Worm (Caenorhabditis elegans) whole organism, L4/young adult: ENCODE measurements around the gene F36H9.2.

Source experiments
- W03F9.2 ChIP-seq: fragments of 150-350 bp; optimal IDR thresholded peaks from 2 replicates; lab custom pipeline; 2014; ENCODE audit warnings: missing biosample characterization, missing genetic modification characterization
- dao-5 ChIP-seq: sonication (generic microtip); optimal IDR thresholded peaks from 2 replicates; lab custom pipeline; 2016; ENCODE audit warnings: missing genotype, missing genetic modification characterization, moderate library complexity, missing compliant biosample characterization
- him-1 ChIP-seq: sonication (generic microtip); optimal IDR thresholded peaks from 2 replicates; lab custom pipeline; 2016; ENCODE audit warnings: missing genotype, missing genetic modification reagents, missing genetic modification characterization, missing compliant biosample characterization

F36H9.2 gene

DNA sequence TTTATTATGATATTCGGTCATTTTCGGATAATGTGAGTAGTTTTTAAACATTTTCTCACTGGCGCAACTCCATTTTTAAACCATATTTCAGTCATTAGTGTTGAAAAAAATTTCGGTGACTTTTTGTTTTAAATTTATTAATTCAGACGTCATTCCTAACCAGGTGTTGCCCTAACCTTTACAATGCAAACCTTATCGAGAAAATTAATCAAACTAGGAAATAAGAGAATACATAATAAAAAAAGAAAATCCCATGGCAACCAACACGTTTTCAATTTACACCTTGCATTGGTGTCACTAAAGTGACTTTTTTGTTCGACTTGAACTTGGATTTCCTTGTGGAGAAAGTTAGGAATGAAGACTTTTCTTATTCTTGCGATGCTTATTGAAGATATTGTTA, at the start of gene F36H9.2:
TSS of gene F36H9.2 (plus strand) at position 301 of the 400 bp plus-strand sequence.
- TF ChIP-seq W03F9.2 (no peak), him-1 (tag; lab: Kevin White, UChicago) (no peak), dao-5 (no peak)

DNA sequence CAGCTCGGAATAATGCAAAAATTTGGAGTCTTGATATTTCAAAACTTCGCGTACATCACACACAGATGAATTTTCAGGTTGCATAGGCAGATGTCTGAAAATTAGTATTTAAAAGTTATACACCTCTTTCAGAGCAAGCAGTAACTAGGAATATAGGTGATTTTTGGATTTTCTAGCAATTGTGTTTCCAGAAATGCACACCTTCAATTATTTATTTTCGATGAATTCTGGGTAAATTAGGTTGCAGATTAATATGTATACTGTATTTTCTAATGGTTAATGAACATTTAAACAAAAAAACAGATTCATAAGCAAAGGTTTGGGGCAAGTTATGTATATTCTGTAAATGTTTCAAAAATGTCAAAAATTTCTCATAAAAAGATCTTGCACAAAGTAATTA, 47.2 kb upstream of the F36H9.2 start, which contains the start of gene srab-25:
TSS of gene srab-25 (minus strand) at position 101 of the 400 bp plus-strand sequence.
- TF ChIP-seq dao-5 (no peak), W03F9.2 (no peak), him-1 (tag; lab: Kevin White, UChicago) (no peak)

ce11 chrV:1743205-1743870, 44.9 kb upstream of the F36H9.2 start, which contains the start of gene nhr-256:
Gene nhr-256 (plus strand): TSS chrV:1743771.
- TF ChIP-seq dao-5 = no peak
- TF ChIP-seq W03F9.2 = peak; percentile 80

- TF ChIP-seq him-1 (tag; lab: Kevin White, UChicago) (no peak), W03F9.2 (no peak), dao-5 (no peak)
Measured at ce11 chrV:1749053-1749452, 39.2 kb upstream of the F36H9.2 start, which contains the start of gene ZK697.8. Gene ZK697.8 (minus strand): TSS chrV:1749153.

- no peak for TF ChIP-seq him-1 (tag; lab: Kevin White, UChicago)
- TF ChIP-seq dao-5 = no peak
- TF ChIP-seq W03F9.2 = no peak
Measured at ce11 chrV:1751449-1751848, 36.8 kb upstream of the F36H9.2 start, which contains the start of gene srh-199. Gene srh-199 (minus strand): TSS chrV:1751549.

DNA sequence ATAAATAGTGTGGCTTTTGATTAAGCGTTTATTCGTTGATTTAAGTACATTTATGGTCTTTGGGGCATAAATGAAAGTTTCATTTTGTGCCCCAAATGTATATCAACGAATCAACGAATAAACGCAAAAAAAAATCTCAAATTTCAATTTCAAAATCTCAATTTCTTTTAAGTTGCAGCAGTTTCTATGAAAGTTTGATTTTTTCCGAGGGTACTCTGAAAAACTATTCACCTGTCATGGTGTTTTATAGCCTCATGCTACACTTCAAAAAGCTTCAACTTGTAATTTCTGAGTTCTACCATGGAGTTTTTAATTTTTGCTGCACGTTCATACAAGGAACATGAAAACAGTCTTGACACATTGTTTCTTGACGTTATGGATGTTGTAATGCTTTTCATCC, 35.8 kb upstream of the F36H9.2 start, which contains the start of gene ZK697.1:
TSS of gene ZK697.1 (plus strand) at position 301 of the 400 bp plus-strand sequence.
- TF ChIP-seq W03F9.2 (no peak), him-1 (tag; lab: Kevin White, UChicago) (no peak), dao-5 (no peak)

DNA sequence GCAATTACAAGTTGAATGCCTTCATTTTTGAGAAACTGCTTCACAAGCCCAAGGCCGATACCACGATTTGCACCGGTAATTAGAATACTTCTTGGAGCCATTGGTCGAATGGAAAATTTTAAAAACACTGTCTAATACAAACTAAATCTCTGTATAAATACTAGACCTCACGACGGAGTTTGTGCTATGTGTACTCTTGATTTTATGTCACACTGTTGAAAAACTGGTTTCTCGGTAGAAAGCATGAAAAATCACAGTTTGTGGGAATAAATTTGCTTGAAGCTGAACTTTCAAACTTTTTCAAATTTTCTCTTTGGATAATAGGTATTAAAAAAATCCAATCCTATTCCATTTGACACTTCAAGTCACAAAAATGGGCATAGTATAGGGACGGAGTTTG, 32.7 kb upstream of the F36H9.2 start, which contains the start of gene ZK697.14:
TSS of gene ZK697.14 (minus strand) at position 101 of the 400 bp plus-strand sequence.
- TF ChIP-seq dao-5 = no peak
- no peak for TF ChIP-seq him-1 (tag; lab: Kevin White, UChicago)
- TF ChIP-seq W03F9.2 = no peak

- TF ChIP-seq W03F9.2 = no peak
- no peak for TF ChIP-seq him-1 (tag; lab: Kevin White, UChicago)
- no peak for TF ChIP-seq dao-5
Measured at ce11 chrV:1756099-1756498, 32.2 kb upstream of the F36H9.2 start.

DNA sequence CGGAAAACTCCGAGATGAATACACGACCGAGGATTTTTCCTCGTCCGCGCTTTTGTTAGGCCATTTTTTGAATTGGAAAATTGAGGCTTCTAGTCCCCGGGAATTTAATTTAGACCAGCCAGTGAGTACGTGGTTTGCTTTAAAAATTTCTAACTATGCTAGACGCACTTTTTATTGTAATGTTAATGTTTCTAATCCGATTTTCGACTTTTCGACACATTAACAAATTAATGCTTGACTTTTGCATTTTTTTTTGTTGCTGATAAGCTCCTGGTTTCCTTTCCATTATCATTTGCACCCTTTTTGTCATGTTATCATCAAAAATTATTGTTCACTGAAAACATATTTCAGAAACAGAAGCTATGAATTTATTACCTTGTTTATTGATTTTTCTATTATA, 31.4 kb upstream of the F36H9.2 start, which contains the start of gene clec-204:
TSS of gene clec-204 (plus strand) at position 301 of the 400 bp plus-strand sequence.
- no peak for TF ChIP-seq him-1 (tag; lab: Kevin White, UChicago)
- no peak for TF ChIP-seq dao-5
- TF ChIP-seq W03F9.2 = no peak

DNA sequence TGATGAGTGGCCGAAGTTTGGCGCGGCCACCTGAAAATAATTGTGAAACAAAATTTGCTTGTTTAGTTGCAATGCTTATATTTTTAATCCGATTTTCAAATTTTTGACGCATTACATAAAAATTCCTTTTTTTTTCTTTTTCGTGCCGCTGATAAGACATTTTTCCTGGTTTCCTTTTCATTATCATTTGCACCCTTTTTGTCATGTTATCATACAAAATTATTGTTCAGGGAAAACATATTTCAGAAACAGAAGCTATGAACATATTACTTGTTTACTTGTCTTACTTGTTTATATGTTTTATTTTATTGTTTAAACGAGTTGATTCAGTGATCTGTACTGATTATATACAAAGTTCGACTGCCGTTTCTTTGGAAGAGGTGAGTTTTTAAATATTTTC, 27.6 kb upstream of the F36H9.2 start, which contains the start of gene clec-205:
TSS of gene clec-205 (plus strand) at position 212 of the 400 bp plus-strand sequence.
- TF ChIP-seq him-1 (tag; lab: Kevin White, UChicago) (no peak), dao-5 (no peak), W03F9.2 (no peak)

ce11 chrV:1767427-1767826, 20.8 kb upstream of the F36H9.2 start:
- TF ChIP-seq dao-5 (no peak), him-1 (tag; lab: Kevin White, UChicago) (no peak), W03F9.2 (no peak)

ce11 chrV:1771727-1772126, 16.5 kb upstream of the F36H9.2 start, which contains the start of gene dhs-13:
Gene dhs-13 (minus strand): TSS chrV:1771734.
- TF ChIP-seq dao-5 (no peak), W03F9.2 (no peak), him-1 (tag; lab: Kevin White, UChicago) (no peak)

DNA sequence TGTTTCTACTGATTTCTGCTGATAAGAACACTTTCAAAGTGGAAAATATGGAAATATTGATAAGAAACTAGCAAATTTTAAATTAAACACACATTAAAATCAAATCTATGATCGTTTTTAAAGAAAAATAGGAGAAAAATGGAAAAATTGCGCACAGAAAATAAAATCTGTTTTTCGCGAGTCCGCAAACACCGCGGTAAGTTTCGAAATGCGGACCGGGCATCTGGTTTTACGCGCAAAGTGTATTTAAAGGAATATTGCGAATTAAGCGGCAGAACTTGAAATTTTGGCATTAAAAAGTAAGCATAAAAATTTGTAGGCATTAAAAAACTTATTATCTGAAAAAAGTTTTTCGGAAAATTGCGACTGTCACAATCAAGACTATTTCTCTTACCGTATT, 15.1 kb upstream of the F36H9.2 start:
- no peak for TF ChIP-seq him-1 (tag; lab: Kevin White, UChicago)
- no peak for TF ChIP-seq W03F9.2
- no peak for TF ChIP-seq dao-5

ce11 chrV:1774874-1775589, 13.2 kb upstream of the F36H9.2 start, which contains the start of gene F36H9.7:
Gene F36H9.7 (minus strand): TSS chrV:1774924.
- no peak for TF ChIP-seq W03F9.2
- TF ChIP-seq him-1 (tag; lab: Kevin White, UChicago) = no peak
- TF ChIP-seq dao-5 = no peak

- no peak for TF ChIP-seq him-1 (tag; lab: Kevin White, UChicago)
- TF ChIP-seq W03F9.2 = no peak
Measured at ce11 chrV:1779136-1779535, 9.1 kb upstream of the F36H9.2 start, which contains the start of gene F36H9.4. Gene F36H9.4 (minus strand): TSS chrV:1779236.
